Fruit fly (Drosophila melanogaster): ENCODE data around the gene CG46394.

DNA sequence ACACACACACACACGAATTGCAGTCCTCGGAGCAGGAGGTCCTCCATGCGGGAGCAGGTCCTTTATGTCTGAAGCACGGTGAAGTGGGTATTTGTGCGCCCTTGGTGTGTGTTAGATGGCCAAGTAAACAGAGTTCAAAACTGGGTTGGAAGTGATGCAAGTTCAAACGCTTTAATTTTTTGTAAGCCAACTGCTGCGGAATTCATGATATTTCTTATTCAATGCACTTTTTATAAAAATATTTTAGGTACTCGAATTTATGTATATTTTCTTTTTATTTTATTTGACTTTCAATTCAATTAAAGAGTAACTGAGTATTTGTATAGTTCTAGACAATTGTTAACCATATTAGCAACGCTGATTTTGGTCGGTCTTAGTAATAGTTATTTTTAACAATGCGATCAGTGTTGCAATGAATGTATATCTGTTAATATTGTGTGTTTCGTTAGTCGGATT is at the start of gene CG46394, which contains the start of gene CG14137:
- TF ChIP-seq pan (optimal IDR thresholded peaks at IDR 0.05) (no peak), usp (GFP tag; optimal IDR thresholded peaks at IDR 0.05) (no peak)

Data from whole organism.